Worm (Caenorhabditis elegans) whole organism, L2 larva: ENCODE measurements around the gene F28H6.4.

Experiments
- R02D3.7 ChIP-seq: fragments of 150-350 bp; optimal IDR thresholded peaks from 2 replicates; lab custom pipeline; 2014; ENCODE audit warnings: missing biosample characterization, missing genetic modification characterization
- blmp-1 ChIP-seq: sonication (generic microtip); optimal IDR thresholded peaks from 2 replicates; lab custom pipeline; 2017; ENCODE audit warnings: missing genetic modification characterization, mild to moderate bottlenecking, missing compliant biosample characterization, antibody characterized with exemption, moderate library complexity; ENCODE audit not compliant: insufficient read depth
- ceh-16 ChIP-seq: fragments of 150-350 bp; optimal IDR thresholded peaks from 2 replicates; lab custom pipeline; 2014; ENCODE audit warnings: missing biosample characterization, missing genetic modification characterization
- dmd-4 ChIP-seq: sonication (generic microtip); optimal IDR thresholded peaks from 2 replicates; lab custom pipeline; 2017; ENCODE audit warnings: missing biosample characterization, missing genetic modification characterization
- elt-1 ChIP-seq: fragments of 150-350 bp; optimal IDR thresholded peaks from 2 replicates; lab custom pipeline; 2014; ENCODE audit warnings: missing biosample characterization, missing genetic modification characterization
- mdl-1 ChIP-seq, 2 experiments: fragments of 150-350 bp in 1 of 2; sonication (generic microtip) in 1 of 2; optimal IDR thresholded peaks; 2 replicates each; lab custom pipeline; 2017; ENCODE audit warnings: missing biosample characterization in 2 of 2, missing genetic modification characterization in 2 of 2
- nhr-12 ChIP-seq: fragments of 150-350 bp; optimal IDR thresholded peaks from 2 replicates; lab custom pipeline; 2014; ENCODE audit warnings: missing biosample characterization, missing genetic modification characterization
- nhr-237 ChIP-seq: fragments of 150-350 bp; optimal IDR thresholded peaks from 2 replicates; lab custom pipeline; 2014; ENCODE audit warnings: missing biosample characterization, missing genetic modification characterization
- nhr-25 ChIP-seq: fragments of 150-350 bp; sonication (generic microtip); optimal IDR thresholded peaks from 3 replicates; lab custom pipeline; 2014; ENCODE audit warnings: missing biosample characterization, missing genetic modification characterization
- skn-1 ChIP-seq: sonication (generic microtip); optimal IDR thresholded peaks from 2 replicates; lab custom pipeline; 2017; ENCODE audit warnings: missing biosample characterization, missing genetic modification characterization

- TF ChIP-seq mdl-1 (tag; optimal IDR thresholded peaks at IDR 0.05; lab: Kevin White, UChicago): no peak
- no peak for TF ChIP-seq R02D3.7 (tag; lab: Kevin White, UChicago)
- no peak for TF ChIP-seq elt-1 (tag; lab: Kevin White, UChicago)
- TF ChIP-seq ceh-16 (tag; lab: Kevin White, UChicago): no peak
- TF ChIP-seq nhr-12 (tag; lab: Kevin White, UChicago): no peak
- no peak for TF ChIP-seq blmp-1 (tag; lab: Kevin White, UChicago)
- TF ChIP-seq dmd-4: no peak
- TF ChIP-seq nhr-25 (tag; lab: Kevin White, UChicago): no peak
- TF ChIP-seq nhr-237 (tag; lab: Kevin White, UChicago): no peak
- TF ChIP-seq skn-1 (tag; lab: Kevin White, UChicago): no peak
These were observed 54.8 kb downstream of the F28H6.4 start for ce11 chrX:14182514-14182913.
